Worm (Caenorhabditis elegans) whole organism, L2 larva: ENCODE results near the gene Y62F5A.12.

Source experiments
- C34F6.9 ChIP-seq: fragments of 150-350 bp; optimal IDR thresholded peaks from 2 replicates; lab custom pipeline; 2014; ENCODE audit warnings: missing biosample characterization, missing genetic modification characterization
- F13H6.1 ChIP-seq: sonication (generic microtip); optimal IDR thresholded peaks from 2 replicates; lab custom pipeline; 2016; ENCODE audit warnings: missing genetic modification characterization, missing compliant biosample characterization
- R02D3.7 ChIP-seq: fragments of 150-350 bp; optimal IDR thresholded peaks from 2 replicates; lab custom pipeline; 2014; ENCODE audit warnings: missing biosample characterization, missing genetic modification characterization
- Y55F3AM.14 ChIP-seq: fragments of 200-800 bp; sonication (Bioruptor generic); optimal IDR thresholded peaks from 2 replicates; lab custom pipeline; 2018; ENCODE audit warnings: mild to moderate bottlenecking, missing genetic modification characterization, missing compliant biosample characterization
- ZK546.5 ChIP-seq: sonication (generic microtip); optimal IDR thresholded peaks from 2 replicates; lab custom pipeline; 2017; ENCODE audit warnings: missing biosample characterization, missing genetic modification characterization
- alr-1 ChIP-seq: fragments of 150-350 bp; optimal IDR thresholded peaks from 2 replicates; lab custom pipeline; 2014; ENCODE audit warnings: missing biosample characterization, missing genetic modification characterization
- aly-2 ChIP-seq: fragments of 150-350 bp; optimal IDR thresholded peaks from 2 replicates; lab custom pipeline; 2014; ENCODE audit warnings: missing biosample characterization, missing genetic modification characterization
- ama-1 ChIP-seq: fragments of 150-350 bp; optimal IDR thresholded peaks from 2 replicates; lab custom pipeline; 2018; ENCODE audit warnings: inconsistent platforms
- ceh-16 ChIP-seq: fragments of 150-350 bp; optimal IDR thresholded peaks from 2 replicates; lab custom pipeline; 2014; ENCODE audit warnings: missing biosample characterization, missing genetic modification characterization
- ceh-82 ChIP-seq: fragments of 150-350 bp; optimal IDR thresholded peaks from 2 replicates; lab custom pipeline; 2014; ENCODE audit warnings: missing biosample characterization, missing genetic modification characterization
- dmd-4 ChIP-seq: sonication (generic microtip); optimal IDR thresholded peaks from 2 replicates; lab custom pipeline; 2017; ENCODE audit warnings: missing biosample characterization, missing genetic modification characterization
- egl-27 ChIP-seq: sonication (generic microtip); optimal IDR thresholded peaks from 3 replicates; lab custom pipeline; 2017; ENCODE audit warnings: missing biosample characterization, missing genetic modification reagents, missing genetic modification characterization
- elt-1 ChIP-seq: fragments of 150-350 bp; optimal IDR thresholded peaks from 2 replicates; lab custom pipeline; 2014; ENCODE audit warnings: missing biosample characterization, missing genetic modification characterization
- elt-3 ChIP-seq: sonication (generic microtip); optimal IDR thresholded peaks from 2 replicates; lab custom pipeline; 2017; ENCODE audit warnings: missing biosample characterization, missing genetic modification characterization
- fos-1 ChIP-seq: fragments of 150-350 bp; optimal IDR thresholded peaks from 2 replicates; lab custom pipeline; 2014; ENCODE audit warnings: missing biosample characterization, missing genetic modification characterization
- gmeb-1 ChIP-seq: fragments of 150-350 bp; optimal IDR thresholded peaks from 2 replicates; lab custom pipeline; 2014; ENCODE audit warnings: missing biosample characterization, missing genetic modification characterization
- lin-11 ChIP-seq: fragments of 150-350 bp; sonication (generic microtip); optimal IDR thresholded peaks from 2 replicates; lab custom pipeline; 2014; ENCODE audit warnings: missing biosample characterization, missing genetic modification characterization, inconsistent platforms, mixed read lengths
- lin-13 ChIP-seq: fragments of 150-350 bp; optimal IDR thresholded peaks from 2 replicates; lab custom pipeline; 2014; ENCODE audit warnings: missing biosample characterization, missing genetic modification reagents, missing genetic modification characterization
- lin-39 ChIP-seq: fragments of 150-350 bp; optimal IDR thresholded peaks from 2 replicates; lab custom pipeline; 2014; ENCODE audit warnings: missing biosample characterization, missing genetic modification reagents, missing genetic modification characterization
- lsy-2 ChIP-seq, 2 experiments: fragments of 150-350 bp in 1 of 2; sonication (generic microtip) in 1 of 2; optimal IDR thresholded peaks; 2 replicates each; lab custom pipeline; 2014 to 2017; ENCODE audit warnings: missing biosample characterization in 2 of 2, missing genetic modification characterization in 2 of 2
- mab-5 ChIP-seq: fragments of 150-350 bp; optimal IDR thresholded peaks from 2 replicates; lab custom pipeline; 2014; ENCODE audit warnings: missing biosample characterization, missing genetic modification characterization
- mbf-1 ChIP-seq: sonication (generic microtip); optimal IDR thresholded peaks from 2 replicates; lab custom pipeline; 2017; ENCODE audit warnings: missing biosample characterization, missing genetic modification characterization
- mdl-1 ChIP-seq, 2 experiments: fragments of 150-350 bp in 1 of 2; sonication (generic microtip) in 1 of 2; optimal IDR thresholded peaks; 2 replicates each; lab custom pipeline; 2017; ENCODE audit warnings: missing biosample characterization in 2 of 2, missing genetic modification characterization in 2 of 2
- nhr-10 ChIP-seq: sonication (generic microtip); optimal IDR thresholded peaks from 2 replicates; lab custom pipeline; 2017; ENCODE audit warnings: missing biosample characterization, missing genetic modification characterization
- nhr-12 ChIP-seq: fragments of 150-350 bp; optimal IDR thresholded peaks from 2 replicates; lab custom pipeline; 2014; ENCODE audit warnings: missing biosample characterization, missing genetic modification characterization
- nhr-129 ChIP-seq: fragments of 150-350 bp; optimal IDR thresholded peaks from 2 replicates; lab custom pipeline; 2014; ENCODE audit warnings: missing biosample characterization, missing genetic modification characterization
- nhr-21 ChIP-seq: fragments of 150-350 bp; optimal IDR thresholded peaks from 2 replicates; lab custom pipeline; 2014; ENCODE audit warnings: missing biosample characterization, missing genetic modification characterization
- nhr-23 ChIP-seq: fragments of 150-350 bp; optimal IDR thresholded peaks from 2 replicates; lab custom pipeline; 2014; ENCODE audit warnings: missing biosample characterization, missing genetic modification reagents, missing genetic modification characterization
- nhr-237 ChIP-seq: fragments of 150-350 bp; optimal IDR thresholded peaks from 2 replicates; lab custom pipeline; 2014; ENCODE audit warnings: missing biosample characterization, missing genetic modification characterization
- nhr-25 ChIP-seq: fragments of 150-350 bp; sonication (generic microtip); optimal IDR thresholded peaks from 3 replicates; lab custom pipeline; 2014; ENCODE audit warnings: missing biosample characterization, missing genetic modification characterization
- nhr-6 ChIP-seq: fragments of 150-350 bp; optimal IDR thresholded peaks from 2 replicates; lab custom pipeline; 2014; ENCODE audit warnings: missing biosample characterization, missing genetic modification characterization
- nhr-77 ChIP-seq: fragments of 150-350 bp; optimal IDR thresholded peaks from 2 replicates; lab custom pipeline; 2014; ENCODE audit warnings: missing biosample characterization, missing genetic modification characterization
- peb-1 ChIP-seq: fragments of 150-350 bp; optimal IDR thresholded peaks from 2 replicates; lab custom pipeline; 2014; ENCODE audit warnings: missing biosample characterization, missing genetic modification characterization
- skn-1 ChIP-seq: sonication (generic microtip); optimal IDR thresholded peaks from 2 replicates; lab custom pipeline; 2017; ENCODE audit warnings: missing biosample characterization, missing genetic modification characterization
- sma-9 ChIP-seq, 2 experiments: fragments of 150-350 bp in 1 of 2; sonication (generic microtip) in 1 of 2; optimal IDR thresholded peaks; 2 replicates each; lab custom pipeline; 2014 to 2016; ENCODE audit warnings: missing genetic modification characterization in 2 of 2, mild to moderate bottlenecking in 1 of 2, missing biosample characterization in 1 of 2, missing compliant biosample characterization in 1 of 2, missing genetic modification reagents in 1 of 2, moderate library complexity in 1 of 2
- snpc-4 ChIP-seq: fragments of 150-350 bp; optimal IDR thresholded peaks from 2 replicates; lab custom pipeline; 2014; ENCODE audit warnings: missing biosample characterization, missing genetic modification characterization
- unc-39 ChIP-seq: fragments of 150-350 bp; optimal IDR thresholded peaks from 2 replicates; lab custom pipeline; 2014; ENCODE audit warnings: missing biosample characterization, missing genetic modification characterization
- unc-55 ChIP-seq: fragments of 150-350 bp; sonication (generic microtip); optimal IDR thresholded peaks from 3 replicates; lab custom pipeline; 2014; ENCODE audit warnings: missing biosample characterization, missing genetic modification reagents, missing genetic modification characterization
- unc-62 ChIP-seq: fragments of 150-350 bp; optimal IDR thresholded peaks from 2 replicates; lab custom pipeline; 2014; ENCODE audit warnings: missing biosample characterization, missing genetic modification reagents, missing genetic modification characterization
- zag-1 ChIP-seq: fragments of 150-350 bp; optimal IDR thresholded peaks from 2 replicates; lab custom pipeline; 2014; ENCODE audit warnings: missing biosample characterization, missing genetic modification characterization
- ztf-4 ChIP-seq: fragments of 150-350 bp; optimal IDR thresholded peaks from 2 replicates; lab custom pipeline; 2014; ENCODE audit warnings: missing biosample characterization, missing genetic modification characterization

Gene Y62F5A.12

ce11 chrII:11501956-11502355 lies 32.3 kb downstream of the Y62F5A.12 start (continued):
- TF ChIP-seq sma-9 (GFP tag; optimal IDR thresholded peaks at IDR 0.05; lab: Kevin White, UChicago) (peak; percentile 56), sma-9 (tag; optimal IDR thresholded peaks at IDR 0.05; lab: Kevin White, UChicago) (no peak), nhr-6 (tag; lab: Kevin White, UChicago) (no peak), mdl-1 (tag; optimal IDR thresholded peaks at IDR 0.05; lab: Kevin White, UChicago) (no peak), nhr-237 (no peak), ceh-16 (no peak), lin-11 (tag; lab: Kevin White, UChicago) (no peak), R02D3.7 (tag; lab: Kevin White, UChicago) (no peak), skn-1 (tag; lab: Kevin White, UChicago) (no peak), nhr-21 (peak; percentile 84), zag-1 (tag; lab: Kevin White, UChicago) (no peak), Y55F3AM.14 (no peak), egl-27 (tag; lab: Kevin White, UChicago) (no peak), lin-13 (GFP tag; lab: Kevin White, UChicago) (no peak), dmd-4 (tag; lab: Kevin White, UChicago) (no peak), ama-1 (lab: Kevin White, UChicago) (no peak), snpc-4 (tag; lab: Kevin White, UChicago) (no peak), nhr-129 (tag; lab: Kevin White, UChicago) (no peak), elt-1 (tag; lab: Kevin White, UChicago) (no peak), nhr-12 (tag; lab: Kevin White, UChicago) (no peak), ztf-4 (no peak), mab-5 (tag; lab: Kevin White, UChicago) (no peak), nhr-23 (no peak), nhr-77 (tag; lab: Kevin White, UChicago) (no peak), nhr-25 (tag; lab: Kevin White, UChicago) (peak; percentile 7)

- no peak for TF ChIP-seq egl-27 (tag; lab: Kevin White, UChicago)
- TF ChIP-seq fos-1 (tag; lab: Kevin White, UChicago), result peak; percentile 53
Observed at ce11 chrII:11500198-11500597, 34.1 kb downstream of the Y62F5A.12 start, which contains the start of gene B0334.20. Gene B0334.20, minus strand, starts transcription at chrII:11500459.

- TF ChIP-seq nhr-12 (tag; lab: Kevin White, UChicago), result no peak
- TF ChIP-seq alr-1 (tag; lab: Kevin White, UChicago), result no peak
- no peak for TF ChIP-seq Y55F3AM.14
- no peak for TF ChIP-seq gmeb-1
- TF ChIP-seq nhr-77 (tag; lab: Kevin White, UChicago), result no peak
- TF ChIP-seq F13H6.1, result no peak
- TF ChIP-seq snpc-4 (tag; lab: Kevin White, UChicago), result no peak
- TF ChIP-seq ceh-82 (tag; lab: Kevin White, UChicago), result no peak
Observed at ce11 chrII:11497365-11497764, 36.9 kb downstream of the Y62F5A.12 start, which contains the start of gene B0334.5. Gene B0334.5, plus strand, starts transcription at chrII:11497665.

- TF ChIP-seq lsy-2 (tag; optimal IDR thresholded peaks at IDR 0.05; lab: Kevin White, UChicago), result peak in 1 of 2 experiments; percentile 34
- TF ChIP-seq F13H6.1, result peak; percentile 43
- TF ChIP-seq nhr-12 (tag; lab: Kevin White, UChicago), result no peak
- TF ChIP-seq nhr-21, result no peak
- no peak for TF ChIP-seq dmd-4 (tag; lab: Kevin White, UChicago)
- no peak for TF ChIP-seq nhr-6 (tag; lab: Kevin White, UChicago)
- TF ChIP-seq ceh-16, result no peak
- TF ChIP-seq unc-62, result no peak
- peak; percentile 9 for TF ChIP-seq mab-5 (tag; lab: Kevin White, UChicago)
- no peak for TF ChIP-seq lin-39
- TF ChIP-seq sma-9 (GFP tag; optimal IDR thresholded peaks at IDR 0.05; lab: Kevin White, UChicago), result peak; percentile 17
- no peak for TF ChIP-seq sma-9 (tag; optimal IDR thresholded peaks at IDR 0.05; lab: Kevin White, UChicago)
- no peak for TF ChIP-seq lin-13 (GFP tag; lab: Kevin White, UChicago)
- TF ChIP-seq R02D3.7 (tag; lab: Kevin White, UChicago), result no peak
- TF ChIP-seq nhr-23, result no peak
- no peak for TF ChIP-seq unc-39 (tag; lab: Kevin White, UChicago)
Observed at ce11 chrII:11496767-11497166, 37.5 kb downstream of the Y62F5A.12 start, which contains the start of gene emc-5. Gene emc-5, plus strand, starts transcription at chrII:11496780.

ce11 chrII:11495806-11496205 lies 38.5 kb downstream of the Y62F5A.12 start:
- TF ChIP-seq sma-9 (GFP tag; optimal IDR thresholded peaks at IDR 0.05; lab: Kevin White, UChicago), result no peak
- no peak for TF ChIP-seq sma-9 (tag; optimal IDR thresholded peaks at IDR 0.05; lab: Kevin White, UChicago)
- TF ChIP-seq aly-2, result no peak
- TF ChIP-seq nhr-6 (tag; lab: Kevin White, UChicago), result no peak
- no peak for TF ChIP-seq ZK546.5 (tag; lab: Kevin White, UChicago)
- no peak for TF ChIP-seq peb-1 (tag; lab: Kevin White, UChicago)
- TF ChIP-seq nhr-77 (tag; lab: Kevin White, UChicago), result no peak
- TF ChIP-seq C34F6.9, result no peak
- TF ChIP-seq elt-3 (tag; lab: Kevin White, UChicago), result no peak
- TF ChIP-seq nhr-10, result no peak
- TF ChIP-seq nhr-129 (tag; lab: Kevin White, UChicago), result no peak
- TF ChIP-seq unc-55 (GFP tag; lab: Kevin White, UChicago), result no peak
- TF ChIP-seq mbf-1 (tag; lab: Kevin White, UChicago), result no peak
- TF ChIP-seq ama-1 (lab: Kevin White, UChicago), result no peak
- no peak for TF ChIP-seq lin-11 (tag; lab: Kevin White, UChicago)
